Fruit fly (Drosophila melanogaster) whole organism, embryonic: ENCODE results near the gene CG5181.

Source experiments
- Bdp1 ChIP-seq: fragments of 200-800 bp; sonication (Bioruptor generic); optimal IDR thresholded peaks from 3 replicates; lab custom pipeline; 2016; ENCODE audit warnings: missing biosample characterization, missing genetic modification characterization
- Blimp-1 ChIP-seq: fragments of 200-800 bp; sonication (Bioruptor generic); optimal IDR thresholded peaks from 3 replicates; lab custom pipeline; 2018; ENCODE audit warnings: missing biosample characterization, missing genetic modification characterization, mild to moderate bottlenecking, moderate library complexity, missing genetic modification reagents
- BtbVII ChIP-seq: fragments of 200-800 bp; sonication (Bioruptor generic); optimal IDR thresholded peaks from 3 replicates; lab custom pipeline; 2017; ENCODE audit warnings: missing biosample characterization, mild to moderate bottlenecking, missing genetic modification characterization
- CG1024 ChIP-seq: fragments of 200-800 bp; sonication (Bioruptor generic); IDR thresholded peaks from 2 replicates; pipeline ENCODE4 v1.3.6; 2022; ENCODE audit warnings: missing biosample characterization, missing genetic modification characterization
- CG10274 ChIP-seq: fragments of 200-800 bp; sonication (Bioruptor generic); optimal IDR thresholded peaks from 3 replicates; lab custom pipeline; 2017; ENCODE audit warnings: missing biosample characterization, mild to moderate bottlenecking, missing genetic modification characterization
- CG10431 ChIP-seq: fragments of 200-800 bp; sonication (Bioruptor generic); optimal IDR thresholded peaks from 3 replicates; lab custom pipeline; 2018; ENCODE audit warnings: missing biosample characterization, mild to moderate bottlenecking, missing genetic modification characterization
- CG10565 ChIP-seq: fragments of 200-800 bp; sonication (Bioruptor generic); optimal IDR thresholded peaks from 3 replicates; lab custom pipeline; 2016; ENCODE audit warnings: missing biosample characterization, mild to moderate bottlenecking, missing genetic modification characterization
- CG10654 ChIP-seq: fragments of 200-800 bp; sonication (Bioruptor generic); optimal IDR thresholded peaks from 2 replicates; lab custom pipeline; 2016; ENCODE audit warnings: missing biosample characterization, missing genetic modification characterization
- CG12155 ChIP-seq: fragments of 200-800 bp; sonication (Bioruptor generic); optimal IDR thresholded peaks from 3 replicates; lab custom pipeline; 2016; ENCODE audit warnings: missing biosample characterization, missing genetic modification characterization
- CG12391 ChIP-seq: fragments of 200-800 bp; sonication (Bioruptor generic); optimal IDR thresholded peaks from 3 replicates; lab custom pipeline; 2018; ENCODE audit warnings: missing biosample characterization, mild to moderate bottlenecking, missing genetic modification characterization, moderate library complexity
- CG12942 ChIP-seq: fragments of 200-800 bp; sonication (Bioruptor generic); optimal IDR thresholded peaks from 3 replicates; lab custom pipeline; 2016; ENCODE audit warnings: missing biosample characterization, missing genetic modification characterization
- CG14860 ChIP-seq: fragments of 200-800 bp; sonication (Bioruptor generic); IDR thresholded peaks from 3 replicates; pipeline ENCODE4 v1.3.6; 2022; ENCODE audit warnings: missing biosample characterization, missing genetic modification characterization; ENCODE audit not compliant: partially characterized antibody
- CG14965 ChIP-seq: fragments of 200-800 bp; sonication (Bioruptor generic); optimal IDR thresholded peaks from 2 replicates; lab custom pipeline; 2016; ENCODE audit warnings: missing biosample characterization, missing genetic modification characterization, borderline replicate concordance
- CG15269 ChIP-seq: fragments of 200-800 bp; sonication (Bioruptor generic); optimal IDR thresholded peaks from 2 replicates; lab custom pipeline; 2018; ENCODE audit warnings: missing biosample characterization, mild to moderate bottlenecking, missing genetic modification characterization, moderate library complexity
- CG15479 ChIP-seq: fragments of 200-800 bp; sonication (Bioruptor generic); optimal IDR thresholded peaks from 3 replicates; lab custom pipeline; 2019; ENCODE audit warnings: missing biosample characterization, mild to moderate bottlenecking, missing genetic modification characterization, moderate library complexity
- CG16815 ChIP-seq: fragments of 200-800 bp; sonication (Bioruptor generic); optimal IDR thresholded peaks from 3 replicates; lab custom pipeline; 2017; ENCODE audit warnings: missing biosample characterization, mild to moderate bottlenecking, missing genetic modification characterization
- CG18262 ChIP-seq: fragments of 200-800 bp; optimal IDR thresholded peaks from 3 replicates; lab custom pipeline; 2019; ENCODE audit warnings: missing biosample characterization, mild to moderate bottlenecking, missing genetic modification characterization, moderate library complexity
- CG18619 ChIP-seq: fragments of 200-800 bp; sonication (Bioruptor generic); optimal IDR thresholded peaks from 3 replicates; lab custom pipeline; 2017; ENCODE audit warnings: missing biosample characterization, mild to moderate bottlenecking, missing genetic modification characterization
- CG33557 ChIP-seq: fragments of 200-800 bp; sonication (Bioruptor generic); optimal IDR thresholded peaks from 2 replicates; lab custom pipeline; 2019; ENCODE audit warnings: missing biosample characterization, mild to moderate bottlenecking, missing genetic modification characterization, moderate library complexity
- CG4404 ChIP-seq: fragments of 200-800 bp; sonication (Bioruptor generic); IDR thresholded peaks from 2 replicates; pipeline ENCODE4 v1.3.6; 2022; ENCODE audit warnings: missing biosample characterization, missing genetic modification characterization
- CG6854 ChIP-seq: fragments of 200-800 bp; sonication (Bioruptor generic); optimal IDR thresholded peaks from 3 replicates; lab custom pipeline; 2017; ENCODE audit warnings: missing biosample characterization, mild to moderate bottlenecking, missing genetic modification characterization
- Dbx ChIP-seq: fragments of 200-800 bp; sonication (Bioruptor generic); IDR thresholded peaks from 3 replicates; pipeline ENCODE4 v1.3.6; 2022; ENCODE audit warnings: missing biosample characterization, missing genetic modification characterization
- ERR ChIP-seq: fragments of 200-800 bp; sonication (Bioruptor generic); optimal IDR thresholded peaks from 2 replicates; lab custom pipeline; 2016; ENCODE audit warnings: missing biosample characterization, missing genetic modification characterization
- GATAe ChIP-seq: fragments of 200-800 bp; sonication (Bioruptor generic); conservative IDR thresholded peaks from 2 replicates; pipeline ENCODE4 v1.3.6; 2022; ENCODE audit warnings: missing biosample characterization, missing genetic modification characterization
- HLH3B ChIP-seq: fragments of 200-800 bp; sonication (Bioruptor generic); IDR thresholded peaks from 2 replicates; pipeline ENCODE4 v1.3.6; 2022; ENCODE audit warnings: missing biosample characterization, missing genetic modification characterization
- HLH54F ChIP-seq: fragments of 200-800 bp; sonication (Bioruptor generic); optimal IDR thresholded peaks from 3 replicates; lab custom pipeline; 2016; ENCODE audit warnings: missing biosample characterization, missing genetic modification characterization
- Hand ChIP-seq: fragments of 200-800 bp; sonication (Bioruptor generic); optimal IDR thresholded peaks from 2 replicates; lab custom pipeline; 2017; ENCODE audit warnings: mild to moderate bottlenecking, missing biosample characterization, missing genetic modification reagents, missing genetic modification characterization
- HmgZ ChIP-seq: fragments of 200-800 bp; sonication (Bioruptor generic); optimal IDR thresholded peaks from 2 replicates; lab custom pipeline; 2018; ENCODE audit warnings: missing biosample characterization, mild to moderate bottlenecking, missing genetic modification characterization
- NK7.1 ChIP-seq: fragments of 200-800 bp; sonication (Bioruptor generic); optimal IDR thresholded peaks from 3 replicates; lab custom pipeline; 2016; ENCODE audit warnings: missing biosample characterization, missing genetic modification characterization
- Ssrp ChIP-seq: fragments of 200-800 bp; sonication (Bioruptor generic); optimal IDR thresholded peaks from 2 replicates; lab custom pipeline; 2018; ENCODE audit warnings: missing biosample characterization, mild to moderate bottlenecking, missing genetic modification characterization, moderate library complexity
- Stat92E ChIP-seq, 3 experiments: fragments of >200 bp in 2 of 3; fragments of 200-800 bp in 1 of 3; sonication (Bioruptor generic) in 1 of 3; optimal IDR thresholded peaks; 2 replicates each; lab custom pipeline; 2017 to 2019; ENCODE audit warnings: missing biosample characterization in 3 of 3, missing genetic modification characterization in 3 of 3, mild to moderate bottlenecking in 1 of 3, moderate library complexity in 1 of 3
- Vsx1 ChIP-seq: fragments of 200-800 bp; sonication (Bioruptor generic); optimal IDR thresholded peaks from 2 replicates; lab custom pipeline; 2017; ENCODE audit warnings: missing biosample characterization, mild to moderate bottlenecking, missing genetic modification characterization, missing genetic modification reagents
- ap ChIP-seq: fragments of 200-800 bp; sonication (Bioruptor generic); IDR thresholded peaks from 2 replicates; pipeline ENCODE4 v1.3.6; 2022; ENCODE audit warnings: missing biosample characterization, missing genetic modification characterization
- bowl ChIP-seq: fragments of 200-800 bp; sonication (Bioruptor generic); IDR thresholded peaks from 2 replicates; pipeline ENCODE4 v1.3.6; 2022; ENCODE audit warnings: missing biosample characterization, missing genetic modification characterization
- br ChIP-seq: fragments of >200 bp; optimal IDR thresholded peaks from 2 replicates; lab custom pipeline; 2017
- cad ChIP-seq: fragments of >200 bp; optimal IDR thresholded peaks from 2 replicates; lab custom pipeline; 2017; ENCODE audit warnings: missing biosample characterization, missing genetic modification characterization
- chm ChIP-seq: fragments of 200-800 bp; sonication (Bioruptor generic); IDR thresholded peaks from 2 replicates; pipeline ENCODE4 v1.3.6; 2022; ENCODE audit warnings: missing biosample characterization, missing genetic modification characterization
- crp ChIP-seq, 2 experiments: fragments of 200-800 bp; sonication (Bioruptor generic); optimal IDR thresholded peaks; 2 replicates in 1 of 2; 3 replicates in 1 of 2; lab custom pipeline; 2017; ENCODE audit warnings: missing biosample characterization in 2 of 2, missing genetic modification characterization in 2 of 2, mild to moderate bottlenecking in 1 of 2, moderate library complexity in 1 of 2
- dpn ChIP-seq, 2 experiments: fragments of 200-800 bp; sonication (Bioruptor generic); optimal IDR thresholded peaks; 3 replicates each; lab custom pipeline; 2016; ENCODE audit warnings: missing biosample characterization in 2 of 2, missing genetic modification characterization in 2 of 2
- ftz-f1 ChIP-seq: fragments of 200-800 bp; sonication (Bioruptor generic); optimal IDR thresholded peaks from 2 replicates; lab custom pipeline; 2016; ENCODE audit warnings: missing biosample characterization, missing genetic modification characterization
- gcm2 ChIP-seq: fragments of 200-800 bp; sonication (Bioruptor generic); optimal IDR thresholded peaks from 2 replicates; lab custom pipeline; 2016; ENCODE audit warnings: missing biosample characterization, missing genetic modification characterization
- jigr1 ChIP-seq: fragments of 200-800 bp; sonication (Bioruptor generic); IDR thresholded peaks from 3 replicates; pipeline ENCODE4 v1.3.6; 2022; ENCODE audit warnings: missing biosample characterization, missing genetic modification characterization
- lmd ChIP-seq: fragments of 200-800 bp; sonication (Bioruptor generic); IDR thresholded peaks from 2 replicates; pipeline ENCODE4 v1.3.6; 2022; ENCODE audit warnings: missing biosample characterization, missing genetic modification characterization
- pum ChIP-seq: fragments of 200-800 bp; sonication (Bioruptor generic); optimal IDR thresholded peaks from 2 replicates; lab custom pipeline; 2016; ENCODE audit warnings: missing biosample characterization, missing genetic modification characterization
- pzg ChIP-seq: fragments of 200-800 bp; sonication (Bioruptor generic); optimal IDR thresholded peaks from 3 replicates; lab custom pipeline; 2018; ENCODE audit warnings: missing biosample characterization, mild to moderate bottlenecking, missing genetic modification characterization, moderate library complexity
- sc ChIP-seq, 3 experiments: fragments of >200 bp in 2 of 3; fragments of 200-800 bp in 1 of 3; sonication (Bioruptor generic) in 1 of 3; optimal IDR thresholded peaks; 2 replicates in 2 of 3; 3 replicates in 1 of 3; lab custom pipeline; 2017; ENCODE audit warnings: mild to moderate bottlenecking in 1 of 3, missing biosample characterization in 1 of 3, missing genetic modification characterization in 1 of 3, missing genetic modification reagents in 1 of 3
- sens ChIP-seq: fragments of 200-800 bp; sonication (Bioruptor generic); peaks from one replicate; lab custom pipeline; 2016; ENCODE audit warnings: missing biosample characterization, missing genetic modification characterization
- unc-4 ChIP-seq: fragments of 200-800 bp; sonication (Bioruptor generic); IDR thresholded peaks from 2 replicates; pipeline ENCODE4 v1.3.6; 2022; ENCODE audit warnings: missing biosample characterization, missing genetic modification characterization; ENCODE audit not compliant: partially characterized antibody
- wdn ChIP-seq: fragments of 200-800 bp; sonication (Bioruptor generic); IDR thresholded peaks from 2 replicates; pipeline ENCODE4 v1.3.6; 2022; ENCODE audit warnings: missing biosample characterization, missing genetic modification characterization

CG5181 gene

dm6 chr2L:7424907-7425689, 15.5 kb upstream of the CG5181 start (continued):
- peak; percentile 64 for TF ChIP-seq HmgZ (tag; lab: Kevin White, UChicago)
- peak; percentile 77 for TF ChIP-seq CG12155 (GFP tag; lab: Kevin White, UChicago)
- TF ChIP-seq CG6854, result no peak
- TF ChIP-seq dpn (GFP tag; optimal IDR thresholded peaks at IDR 0.05; lab: Kevin White, UChicago), result peak; percentile 56 to 61
- TF ChIP-seq sc (optimal IDR thresholded peaks at IDR 0.05; lab: Kevin White, UChicago), result no peak
- TF ChIP-seq sc (GFP tag; optimal IDR thresholded peaks at IDR 0.05; lab: Kevin White, UChicago), result no peak
- TF ChIP-seq CG16815, result peak; percentile 51
- TF ChIP-seq CG10565 (GFP tag; lab: Kevin White, UChicago), result no peak
- TF ChIP-seq crp (GFP tag; optimal IDR thresholded peaks at IDR 0.05; lab: Kevin White, UChicago), result no peak
- peak; percentile 47 for TF ChIP-seq CG4404
- no peak for TF ChIP-seq CG10274 (GFP tag; lab: Kevin White, UChicago)
- no peak for TF ChIP-seq GATAe (GFP tag; lab: Robert Waterston, UW)
- no peak for TF ChIP-seq br (lab: Kevin White, UChicago)
- peak; percentile 81 for TF ChIP-seq lmd (GFP tag; lab: Robert Waterston, UW)
- TF ChIP-seq CG15479 (GFP tag; lab: Kevin White, UChicago), result no peak
- TF ChIP-seq gcm2 (GFP tag; lab: Kevin White, UChicago), result peak; percentile 41
- TF ChIP-seq CG18619 (GFP tag; lab: Kevin White, UChicago), result peak; percentile 51
- TF ChIP-seq Ssrp, result no peak
- 0 out of 2 replicates have a peak, but pooled peaks have one; percentile 7 for TF ChIP-seq HLH3B
- no peak for TF ChIP-seq cad (GFP tag; lab: Kevin White, UChicago)
- no peak for TF ChIP-seq CG10431 (GFP tag; lab: Kevin White, UChicago)
- TF ChIP-seq CG15269 (tag; lab: Kevin White, UChicago), result peak; percentile 41
- TF ChIP-seq ERR, result peak; percentile 52
- TF ChIP-seq CG12391 (tag; lab: Kevin White, UChicago), result no peak
- TF ChIP-seq HLH54F (GFP tag; lab: Kevin White, UChicago), result peak; percentile 86
- peak; percentile 54 for TF ChIP-seq Hand (GFP tag; lab: Kevin White, UChicago)
- TF ChIP-seq pum (GFP tag; lab: Kevin White, UChicago), result no peak
- no peak for TF ChIP-seq ap (GFP tag; lab: Robert Waterston, UW)
- peak; percentile 56 for TF ChIP-seq BtbVII (GFP tag; lab: Kevin White, UChicago)
- peak; percentile 92 for TF ChIP-seq Dbx (GFP tag; lab: Robert Waterston, UW)
- TF ChIP-seq CG10654 (GFP tag; lab: Kevin White, UChicago), result no peak
- no peak for TF ChIP-seq Bdp1 (GFP tag; lab: Kevin White, UChicago)
- peak; percentile 39 for TF ChIP-seq NK7.1 (GFP tag; lab: Kevin White, UChicago)
- peak; percentile 82 for TF ChIP-seq wdn (GFP tag; lab: Robert Waterston, UW)
- TF ChIP-seq sens (GFP tag; lab: Kevin White, UChicago), result peak; percentile 26
- no peak for TF ChIP-seq unc-4 (GFP tag; lab: Robert Waterston, UW)
- TF ChIP-seq CG12942 (GFP tag; lab: Kevin White, UChicago), result peak; percentile 6
- no peak for TF ChIP-seq CG18262 (tag; lab: Kevin White, UChicago)
- TF ChIP-seq jigr1 (GFP tag; lab: Robert Waterston, UW), result no peak
- TF ChIP-seq pzg (GFP tag; lab: Kevin White, UChicago), result peak; percentile 6
- peak; percentile 60 for TF ChIP-seq chm
- TF ChIP-seq Stat92E (GFP tag; optimal IDR thresholded peaks at IDR 0.05; lab: Kevin White, UChicago), result no peak
- TF ChIP-seq bowl (GFP tag; lab: Robert Waterston, UW), result no peak
- TF ChIP-seq CG1024 (GFP tag; lab: Robert Waterston, UW), result no peak
- TF ChIP-seq CG14860 (GFP tag; lab: Robert Waterston, UW), result no peak
- TF ChIP-seq CG14965 (GFP tag; lab: Kevin White, UChicago), result no peak
- peak; percentile 50 for TF ChIP-seq ftz-f1 (GFP tag; lab: Kevin White, UChicago)
- no peak for TF ChIP-seq Vsx1 (GFP tag; lab: Kevin White, UChicago)
- TF ChIP-seq Blimp-1, result no peak
- no peak for TF ChIP-seq CG33557 (GFP tag; lab: Kevin White, UChicago)
